Fruit fly (Drosophila melanogaster) whole organism: ENCODE measurements around the gene CG4962.

ENCODE experiments used
- CG8478 ChIP-seq: fragments of >200 bp; optimal IDR thresholded peaks from 2 replicates; lab custom pipeline; 2018; ENCODE audit warnings: inconsistent platforms
- EcR ChIP-seq, 2 experiments: fragments of >200 bp; optimal IDR thresholded peaks; 2 replicates each; lab custom pipeline; 2017; ENCODE audit warnings: missing biosample characterization in 2 of 2, missing genetic modification characterization in 2 of 2, missing genetic modification reagents in 2 of 2
- pan ChIP-seq: fragments of >200 bp; optimal IDR thresholded peaks from 2 replicates; lab custom pipeline; 2017
- psq ChIP-seq: fragments of >200 bp; optimal IDR thresholded peaks from 2 replicates; lab custom pipeline; 2017
- usp ChIP-seq: fragments of >200 bp; optimal IDR thresholded peaks from 2 replicates; lab custom pipeline; 2017; ENCODE audit warnings: missing biosample characterization, missing genetic modification characterization, mixed read lengths

DNA sequence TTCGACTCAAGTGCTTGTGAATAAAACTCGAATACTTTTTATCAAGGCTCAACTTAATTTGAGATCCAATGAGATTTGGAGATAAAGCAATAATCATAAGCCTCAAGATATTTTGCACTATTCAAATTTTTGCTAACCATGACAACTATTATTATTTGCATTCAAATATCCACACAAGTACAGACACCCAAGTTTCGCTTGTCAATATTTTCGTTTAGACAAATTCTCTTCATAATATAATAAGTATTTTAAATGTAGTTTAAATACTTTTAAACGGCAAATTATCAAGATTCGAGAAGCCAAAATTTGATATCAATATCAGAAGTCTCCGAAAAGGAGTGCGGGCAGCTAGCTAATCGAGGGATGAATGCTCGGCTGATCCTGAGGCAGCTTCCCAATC, 34.1 kb upstream of the CG4962 start, which contains the start of gene CG33061:
- TF ChIP-seq psq (lab: Kevin White, UChicago): no peak
- TF ChIP-seq pan (lab: Kevin White, UChicago): no peak
- TF ChIP-seq EcR (GFP tag; optimal IDR thresholded peaks at IDR 0.05; lab: Kevin White, UChicago): no peak
- TF ChIP-seq usp (GFP tag; lab: Kevin White, UChicago): no peak
- no peak for TF ChIP-seq CG8478
